Worm (Caenorhabditis elegans) whole organism, midembryonic: ENCODE data around the gene egas-4.

Source experiments
- T22C8.4 ChIP-seq: fragments of 200-800 bp; sonication (Bioruptor generic); IDR thresholded peaks from 2 replicates; pipeline ENCODE4 v1.3.6; 2022; ENCODE audit warnings: missing genetic modification characterization, missing compliant biosample characterization
- cog-1 ChIP-seq: sonication (generic microtip); optimal IDR thresholded peaks from 2 replicates; lab custom pipeline; 2016; ENCODE audit warnings: missing genetic modification characterization, missing compliant biosample characterization
- flt-1 ChIP-seq: fragments of 200-800 bp; sonication (Bioruptor generic); IDR thresholded peaks from 2 replicates; pipeline ENCODE4 v1.3.6; 2022; ENCODE audit warnings: missing genetic modification characterization, missing compliant biosample characterization
- klf-2 ChIP-seq: fragments of 200-800 bp; sonication (Bioruptor generic); conservative IDR thresholded peaks from 2 replicates; pipeline ENCODE4 v1.3.6; 2022; ENCODE audit warnings: missing genetic modification reagents, missing genetic modification characterization, missing compliant biosample characterization
- med-1 ChIP-seq: sonication (generic microtip); optimal IDR thresholded peaks from 2 replicates; lab custom pipeline; 2017; ENCODE audit warnings: missing genetic modification characterization, mild to moderate bottlenecking, missing compliant biosample characterization, antibody characterized with exemption, missing genetic modification reagents; ENCODE audit not compliant: insufficient read depth
- ref-1 ChIP-seq: fragments of 200-800 bp; sonication (Bioruptor generic); conservative IDR thresholded peaks from 2 replicates; pipeline ENCODE4 v1.3.6; 2022; ENCODE audit warnings: missing genetic modification reagents, missing genetic modification characterization, missing compliant biosample characterization
- tab-1 ChIP-seq: fragments of 200-800 bp; sonication (Bioruptor generic); IDR thresholded peaks from 2 replicates; pipeline ENCODE4 v1.3.6; 2022; ENCODE audit warnings: missing genetic modification characterization, missing compliant biosample characterization
- ztf-23 ChIP-seq: fragments of 200-800 bp; sonication (Bioruptor generic); IDR thresholded peaks from 2 replicates; pipeline ENCODE4 v1.3.6; 2022; ENCODE audit warnings: missing genetic modification reagents, missing genetic modification characterization, missing compliant biosample characterization
- ztf-29 ChIP-seq: fragments of 200-800 bp; sonication (Bioruptor generic); IDR thresholded peaks from 2 replicates; pipeline ENCODE4 v1.3.6; 2022; ENCODE audit warnings: missing genetic modification reagents, missing genetic modification characterization, missing compliant biosample characterization

egas-4 gene

ce11 chrIV:7478134-7478533, 19.5 kb downstream of the egas-4 start, which contains the start of gene rod-1:
Gene rod-1, plus strand, starts transcription at chrIV:7478452.
- no peak for TF ChIP-seq T22C8.4 (GFP tag; lab: Robert Waterston, UW)
- TF ChIP-seq tab-1 (GFP tag; lab: Robert Waterston, UW) = no peak

DNA sequence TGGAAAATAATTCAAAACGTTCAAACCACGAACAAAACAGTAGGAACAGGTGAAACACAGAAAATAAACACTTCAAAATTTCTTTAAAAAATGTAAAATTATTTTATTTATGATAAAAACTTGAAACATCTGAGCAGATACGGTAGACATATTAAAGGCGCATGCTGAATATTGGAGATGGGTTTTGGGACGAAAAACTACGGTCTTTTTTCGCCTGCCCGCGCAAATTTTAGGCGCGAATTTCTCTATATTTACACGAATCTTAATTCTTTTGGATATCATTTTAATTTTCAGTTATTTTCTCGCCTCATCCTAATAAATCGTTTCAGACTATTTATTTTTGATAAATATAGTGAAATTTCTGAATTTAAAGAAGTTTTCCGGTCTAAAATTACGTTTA, 20.0 kb downstream of the egas-4 start:
- TF ChIP-seq flt-1 (GFP tag; lab: Robert Waterston, UW) = no peak
- no peak for TF ChIP-seq ztf-23 (GFP tag; lab: Robert Waterston, UW)
- no peak for TF ChIP-seq klf-2 (GFP tag; lab: Robert Waterston, UW)
- no peak for TF ChIP-seq tab-1 (GFP tag; lab: Robert Waterston, UW)
- TF ChIP-seq cog-1 = no peak
- TF ChIP-seq T22C8.4 (GFP tag; lab: Robert Waterston, UW) = no peak
- no peak for TF ChIP-seq ref-1 (GFP tag; lab: Robert Waterston, UW)
- no peak for TF ChIP-seq ztf-29 (GFP tag; lab: Robert Waterston, UW)
- no peak for TF ChIP-seq med-1 (GFP tag; lab: Kevin White, UChicago)

DNA sequence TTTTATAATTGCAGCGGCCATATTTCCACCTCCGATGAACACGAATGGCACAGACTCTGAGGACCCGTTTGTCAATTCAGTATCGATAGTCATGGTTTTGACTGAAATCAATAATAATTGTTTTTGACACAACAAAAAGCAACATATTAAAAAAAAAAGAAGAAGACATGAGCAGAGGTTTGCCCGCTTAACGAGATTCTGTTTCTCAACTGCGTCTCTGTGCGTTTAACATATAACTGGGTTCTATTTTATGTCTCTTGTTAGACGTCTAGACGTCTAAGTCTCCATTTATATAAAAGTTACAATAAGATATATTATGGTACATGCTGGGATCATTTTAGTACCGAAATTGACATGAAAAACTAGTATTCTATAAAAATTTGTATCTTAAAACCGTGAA, 20.5 kb downstream of the egas-4 start, which contains the start of gene pycr-4:
pycr-4 (minus strand) TSS at position 101 of the 400 bp plus-strand sequence.
- TF ChIP-seq med-1 (GFP tag; lab: Kevin White, UChicago) = no peak
- no peak for TF ChIP-seq tab-1 (GFP tag; lab: Robert Waterston, UW)
- TF ChIP-seq klf-2 (GFP tag; lab: Robert Waterston, UW) = no peak
- TF ChIP-seq ztf-29 (GFP tag; lab: Robert Waterston, UW) = no peak
- no peak for TF ChIP-seq ztf-23 (GFP tag; lab: Robert Waterston, UW)
- no peak for TF ChIP-seq cog-1
- TF ChIP-seq flt-1 (GFP tag; lab: Robert Waterston, UW) = no peak
- TF ChIP-seq T22C8.4 (GFP tag; lab: Robert Waterston, UW) = no peak
- TF ChIP-seq ref-1 (GFP tag; lab: Robert Waterston, UW) = no peak

- TF ChIP-seq ztf-23 (GFP tag; lab: Robert Waterston, UW) (no peak), ref-1 (GFP tag; lab: Robert Waterston, UW) (no peak), T22C8.4 (GFP tag; lab: Robert Waterston, UW) (no peak), cog-1 (no peak), med-1 (GFP tag; lab: Kevin White, UChicago) (no peak), ztf-29 (GFP tag; lab: Robert Waterston, UW) (no peak), tab-1 (GFP tag; lab: Robert Waterston, UW) (no peak)
These were observed 22.8 kb downstream of the egas-4 start, which contains the start of gene slc-25A18.2 for ce11 chrIV:7474826-7475225. Gene slc-25A18.2, plus strand, starts transcription at chrIV:7475041.

DNA sequence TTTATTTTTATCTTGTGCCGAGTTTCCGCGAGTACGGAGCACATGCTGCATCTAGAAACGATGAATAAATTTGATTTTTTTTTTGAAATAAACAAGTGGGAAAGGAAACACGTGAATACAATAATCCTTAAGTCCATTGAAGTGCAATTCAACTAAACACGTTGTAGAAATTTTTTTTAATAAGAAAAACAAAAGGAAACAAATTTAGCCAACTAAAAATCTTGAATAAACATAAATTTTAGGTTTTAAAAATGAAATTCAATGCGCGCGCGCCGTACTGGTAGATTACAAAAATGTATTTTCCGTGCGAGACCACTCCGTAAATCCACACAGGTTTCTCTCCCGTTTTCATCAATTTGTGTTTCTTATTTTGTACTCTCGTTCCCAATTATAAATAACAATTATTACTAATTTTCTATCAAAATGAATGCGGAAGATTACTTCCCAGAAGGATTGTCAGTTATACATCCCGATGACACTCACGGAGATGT, 24.4 kb downstream of the egas-4 start, which contains the start of the genes plk-3 and F55G1.6:
plk-3 (minus strand) TSS at position 51 of the 491 bp plus-strand sequence.
F55G1.6 (plus strand) TSS at position 359 of the 491 bp plus-strand sequence.
- TF ChIP-seq ztf-23 (GFP tag; lab: Robert Waterston, UW) = no peak
- TF ChIP-seq cog-1 = no peak
- no peak for TF ChIP-seq tab-1 (GFP tag; lab: Robert Waterston, UW)

- TF ChIP-seq med-1 (GFP tag; lab: Kevin White, UChicago) = no peak
These were observed 27.8 kb downstream of the egas-4 start, which contains the start of gene F55G1.7 for ce11 chrIV:7469782-7470413. Gene F55G1.7, minus strand, starts transcription at chrIV:7469832.

DNA sequence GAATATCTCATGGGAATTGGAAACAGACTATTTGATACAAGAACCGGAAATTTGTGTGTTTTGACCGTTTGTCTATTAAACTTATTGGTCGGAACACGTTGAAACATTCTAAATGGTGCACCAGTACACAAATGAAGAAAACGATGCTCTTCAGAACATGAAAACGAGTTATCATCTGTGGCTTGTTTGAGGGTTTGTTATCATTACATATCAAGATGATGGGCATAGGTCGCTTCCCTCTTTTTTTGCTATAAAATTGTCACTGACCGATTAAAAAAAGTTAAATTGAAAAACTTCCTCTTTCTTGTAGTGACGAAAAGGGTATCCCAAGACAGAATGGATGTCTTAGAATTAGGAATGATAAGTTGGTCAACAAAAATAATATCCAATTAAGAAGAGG, 29.0 kb downstream of the egas-4 start:
- TF ChIP-seq tab-1 (GFP tag; lab: Robert Waterston, UW) (no peak), cog-1 (no peak), flt-1 (GFP tag; lab: Robert Waterston, UW) (no peak), ref-1 (GFP tag; lab: Robert Waterston, UW) (no peak), T22C8.4 (GFP tag; lab: Robert Waterston, UW) (no peak), ztf-23 (GFP tag; lab: Robert Waterston, UW) (no peak)

ce11 chrIV:7467170-7467569, 30.5 kb downstream of the egas-4 start:
- TF ChIP-seq cog-1 (no peak), ztf-29 (GFP tag; lab: Robert Waterston, UW) (no peak), ref-1 (GFP tag; lab: Robert Waterston, UW) (no peak), klf-2 (GFP tag; lab: Robert Waterston, UW) (no peak)

- TF ChIP-seq cog-1 = no peak
- TF ChIP-seq ref-1 (GFP tag; lab: Robert Waterston, UW) = no peak
- TF ChIP-seq klf-2 (GFP tag; lab: Robert Waterston, UW) = no peak
- TF ChIP-seq med-1 (GFP tag; lab: Kevin White, UChicago) = no peak
- no peak for TF ChIP-seq ztf-29 (GFP tag; lab: Robert Waterston, UW)
- no peak for TF ChIP-seq T22C8.4 (GFP tag; lab: Robert Waterston, UW)
- no peak for TF ChIP-seq ztf-23 (GFP tag; lab: Robert Waterston, UW)
- TF ChIP-seq flt-1 (GFP tag; lab: Robert Waterston, UW) = no peak
- TF ChIP-seq tab-1 (GFP tag; lab: Robert Waterston, UW) = no peak
These were observed 31.8 kb downstream of the egas-4 start, which contains the start of gene F13B6.3 for ce11 chrIV:7465857-7466256. Gene F13B6.3, minus strand, starts transcription at chrIV:7465957.

ce11 chrIV:7460225-7460624, 37.4 kb downstream of the egas-4 start, which contains the start of gene F13B6.2:
Gene F13B6.2, minus strand, starts transcription at chrIV:7460325.
- TF ChIP-seq med-1 (GFP tag; lab: Kevin White, UChicago) (no peak), tab-1 (GFP tag; lab: Robert Waterston, UW) (no peak), cog-1 (no peak), ztf-29 (GFP tag; lab: Robert Waterston, UW) (no peak), klf-2 (GFP tag; lab: Robert Waterston, UW) (no peak), ztf-23 (GFP tag; lab: Robert Waterston, UW) (no peak), flt-1 (GFP tag; lab: Robert Waterston, UW) (no peak), ref-1 (GFP tag; lab: Robert Waterston, UW) (no peak), T22C8.4 (GFP tag; lab: Robert Waterston, UW) (no peak)
